Worm (Caenorhabditis elegans): ENCODE measurements around the gene grl-1.

grl-1 gene

ce11 chrV:5533755-5534154, at the start of gene grl-1:
Gene grl-1, minus strand, starts transcription at chrV:5533855.
- no peak for TF ChIP-seq sdz-12 (GFP tag; optimal IDR thresholded peaks at IDR 0.05)

ce11 chrV:5582860-5583259, 49.2 kb upstream of the grl-1 start:
- TF ChIP-seq arid-1 (GFP tag; conservative IDR thresholded peaks at IDR 0.05) (no peak), set-16 (GFP tag; IDR thresholded peaks at IDR 0.05) (no peak), lin-38 (GFP tag; IDR thresholded peaks at IDR 0.05) (0 out of 2 replicates have a peak, but pooled peaks have one; percentile 31), ceh-20 (GFP tag; IDR thresholded peaks at IDR 0.05) (peak; percentile 13; the same call in 1 of the 2 replicates), php-3 (GFP tag; IDR thresholded peaks at IDR 0.05) (no peak), ama-1 (optimal IDR thresholded peaks at IDR 0.05) (peak; percentile 83), lin-29 (GFP tag; IDR thresholded peaks at IDR 0.05) (no peak), unc-39 (tag; optimal IDR thresholded peaks at IDR 0.05) (no peak), gei-8 (GFP tag; optimal IDR thresholded peaks at IDR 0.05) (no peak), mxl-2 (GFP tag; conservative IDR thresholded peaks at IDR 0.05) (no peak), dve-1 (tag; optimal IDR thresholded peaks at IDR 0.05; ENCODE audit: insufficient read depth) (peak; percentile 3), nhr-41 (GFP tag; IDR thresholded peaks at IDR 0.05) (no peak), ctbp-1 (GFP tag; IDR thresholded peaks at IDR 0.05) (0 out of 2 replicates have a peak, but pooled peaks have one; percentile 12), aha-1 (tag) (peak; percentile 52), dmd-8 (GFP tag; IDR thresholded peaks at IDR 0.05) (no peak), mep-1 (tag; optimal IDR thresholded peaks at IDR 0.05) (peak; percentile 40), snpc-1.2 (GFP tag; IDR thresholded peaks at IDR 0.05) (peak; percentile 54; the same call in 1 of the 2 replicates), nhr-6 (tag; optimal IDR thresholded peaks at IDR 0.05) (no peak), egl-43 (GFP tag; IDR thresholded peaks at IDR 0.05) (0 out of 2 replicates have a peak, but pooled peaks have one; percentile 53), ztf-11 (tag; optimal IDR thresholded peaks at IDR 0.05) (no peak), lsy-2 (tag; optimal IDR thresholded peaks at IDR 0.05) (peak in 1 of 2 experiments; percentile 27), ceh-82 (tag; optimal IDR thresholded peaks at IDR 0.05) (no peak), Y5F2A.4 (GFP tag; optimal IDR thresholded peaks at IDR 0.05) (no peak)

- TF ChIP-seq lsy-2 (tag; optimal IDR thresholded peaks at IDR 0.05) (peak in 1 of 2 experiments; percentile 19), nhr-28 (tag; optimal IDR thresholded peaks at IDR 0.05) (no peak), mdt-29 (GFP tag; IDR thresholded peaks at IDR 0.05) (no peak), ama-1 (optimal IDR thresholded peaks at IDR 0.05) (no peak), attf-4 (tag; optimal IDR thresholded peaks at IDR 0.05) (no peak), fos-1 (tag; optimal IDR thresholded peaks at IDR 0.05) (no peak), hmg-1.1 (GFP tag; IDR thresholded peaks at IDR 0.05) (no peak), dve-1 (tag; optimal IDR thresholded peaks at IDR 0.05; ENCODE audit: insufficient read depth) (no peak), duxl-1 (tag; optimal IDR thresholded peaks at IDR 0.05; ENCODE audit: poor library complexity) (peak; percentile 7), T20F7.1 (GFP tag; optimal IDR thresholded peaks at IDR 0.05) (no peak), daf-12 (tag; optimal IDR thresholded peaks at IDR 0.05) (no peak), dmd-8 (GFP tag; IDR thresholded peaks at IDR 0.05) (no peak), snpc-1.2 (GFP tag; IDR thresholded peaks at IDR 0.05) (no peak), ceh-28 (tag; optimal IDR thresholded peaks at IDR 0.05) (no peak), ztf-11 (tag; optimal IDR thresholded peaks at IDR 0.05) (no peak), dpl-1 (GFP tag; optimal IDR thresholded peaks at IDR 0.05) (no peak), egl-43 (GFP tag; IDR thresholded peaks at IDR 0.05) (0 out of 2 replicates have a peak, but pooled peaks have one; percentile 38), hlh-30 (tag; optimal IDR thresholded peaks at IDR 0.05; ENCODE audit: insufficient read depth) (no peak), nhr-48 (tag; optimal IDR thresholded peaks at IDR 0.05) (peak; percentile 12), lin-29 (GFP tag; IDR thresholded peaks at IDR 0.05) (no peak), unc-62 (GFP tag; optimal IDR thresholded peaks at IDR 0.05 in 1 of 2) (no peak), unc-62 (tag; optimal IDR thresholded peaks at IDR 0.05) (no peak), fkh-10 (GFP tag; optimal IDR thresholded peaks at IDR 0.05) (no peak), nhr-237 (tag; optimal IDR thresholded peaks at IDR 0.05) (no peak), F26F4.8 (GFP tag; conservative IDR thresholded peaks at IDR 0.05) (no peak), ztf-7 (tag; optimal IDR thresholded peaks at IDR 0.05) (no peak), mes-2 (tag; optimal IDR thresholded peaks at IDR 0.05; ENCODE audit: poor library complexity, severe bottlenecking) (no peak), unc-39 (tag; optimal IDR thresholded peaks at IDR 0.05) (no peak), zfp-3 (GFP tag; conservative IDR thresholded peaks at IDR 0.05) (no peak), Y48G9A.11 (GFP tag; IDR thresholded peaks at IDR 0.05) (no peak), T26A8.4 (GFP tag; IDR thresholded peaks at IDR 0.05) (no peak), zag-1 (tag; optimal IDR thresholded peaks at IDR 0.05) (no peak), daf-8 (GFP tag; IDR thresholded peaks at IDR 0.05) (no peak)
Measured at ce11 chrV:5582308-5582707, 48.7 kb upstream of the grl-1 start.

All from whole organism, L4 larva.